Worm (Caenorhabditis elegans): ENCODE results near the gene C37E2.10.

ce11 chrX:14132677-14133076 lies 46.1 kb upstream of the C37E2.10 start:
- TF ChIP-seq B0035.1 (tag; optimal IDR thresholded peaks at IDR 0.05) (no peak), egl-18 (GFP tag; IDR thresholded peaks at IDR 0.05) (no peak), pha-4 (tag; optimal IDR thresholded peaks at IDR 0.05) (no peak), madf-3 (GFP tag; IDR thresholded peaks at IDR 0.05) (no peak), snpc-4 (GFP tag; optimal IDR thresholded peaks at IDR 0.05) (no peak), snpc-4 (tag; optimal IDR thresholded peaks at IDR 0.05) (no peak), C06A6.2 (GFP tag; conservative IDR thresholded peaks at IDR 0.05) (no peak), lin-35 (GFP tag; optimal IDR thresholded peaks at IDR 0.05) (no peak), somi-1 (GFP tag; optimal IDR thresholded peaks at IDR 0.05) (no peak), unc-62 (GFP tag; optimal IDR thresholded peaks at IDR 0.05) (no peak)
